Fruit fly (Drosophila melanogaster): Measurements from ENCODE around the gene sloth1.
A peak's percentile ranks its signal among the peaks of the same experiment; 100 is the strongest.

DNA sequence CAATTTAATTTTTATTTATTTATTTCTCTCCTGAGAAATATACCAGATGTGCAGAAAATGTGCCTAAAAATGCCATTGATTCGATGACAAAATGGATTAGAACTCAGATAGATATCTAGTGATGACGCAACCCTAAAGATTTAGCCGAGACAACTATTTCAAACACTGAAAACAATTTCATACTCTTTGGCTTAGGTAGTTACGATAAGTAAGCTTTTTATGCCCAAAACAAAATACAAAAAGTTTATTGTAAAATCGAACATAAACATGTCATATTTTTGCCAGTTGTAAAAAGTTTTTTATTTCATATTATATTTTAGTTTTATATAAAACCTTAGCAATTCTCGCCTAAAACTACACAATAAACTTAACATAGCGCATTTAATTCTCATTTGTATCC is 37.8 kb upstream of the sloth1 start, which contains the start of gene CG3040:
- TF ChIP-seq bab1 (GFP tag; optimal IDR thresholded peaks at IDR 0.05): peak; percentile 69
- TF ChIP-seq CG12768 (GFP tag; optimal IDR thresholded peaks at IDR 0.05): no peak
- TF ChIP-seq tj (GFP tag; optimal IDR thresholded peaks at IDR 0.05): no peak
- no peak for TF ChIP-seq Hr96 (GFP tag; optimal IDR thresholded peaks at IDR 0.05)
- peak; percentile 3 for TF ChIP-seq kay (GFP tag; ENCODE audit: borderline replicate concordance)
- no peak for TF ChIP-seq CG33017 (tag; optimal IDR thresholded peaks at IDR 0.05)
- no peak for TF ChIP-seq Clk (GFP tag; optimal IDR thresholded peaks at IDR 0.05)
- peak; percentile 53 for TF ChIP-seq CG14711 (tag; optimal IDR thresholded peaks at IDR 0.05)

Measured in whole organism, adult.